Fruit fly (Drosophila melanogaster) whole organism, prepupa: ENCODE measurements around the gene CG5645.

ENCODE experiments used
- CG10669 ChIP-seq: fragments of 200-800 bp; sonication (Bioruptor generic); optimal IDR thresholded peaks from 3 replicates; lab custom pipeline; 2018; ENCODE audit warnings: missing biosample characterization, mild to moderate bottlenecking, missing genetic modification characterization, moderate library complexity
- CG11294 ChIP-seq: fragments of 200-800 bp; sonication (Bioruptor generic); IDR thresholded peaks from 2 replicates; pipeline ENCODE4 v1.3.6; 2022; ENCODE audit warnings: missing biosample characterization, missing genetic modification characterization
- CG11762 ChIP-seq: fragments of 200-800 bp; sonication (Bioruptor generic); optimal IDR thresholded peaks from 3 replicates; lab custom pipeline; 2016; ENCODE audit warnings: missing biosample characterization, missing genetic modification characterization; ENCODE audit not compliant: insufficient read depth
- CG1621 ChIP-seq: fragments of 200-800 bp; sonication (Bioruptor generic); optimal IDR thresholded peaks from 3 replicates; lab custom pipeline; 2018; ENCODE audit warnings: missing biosample characterization, mild to moderate bottlenecking, missing genetic modification characterization
- CG3032 ChIP-seq: fragments of 200-800 bp; optimal IDR thresholded peaks from 2 replicates; lab custom pipeline; 2019; ENCODE audit warnings: missing biosample characterization, mild to moderate bottlenecking, missing genetic modification characterization, moderate library complexity
- CG34406 ChIP-seq: fragments of 200-800 bp; sonication (Bioruptor generic); optimal IDR thresholded peaks from 3 replicates; lab custom pipeline; 2016; ENCODE audit warnings: missing biosample characterization, missing genetic modification characterization
- CG3919 ChIP-seq: fragments of 200-800 bp; sonication (Bioruptor generic); optimal IDR thresholded peaks from 3 replicates; lab custom pipeline; 2016; ENCODE audit warnings: missing biosample characterization, missing genetic modification characterization
- CG4318 ChIP-seq: fragments of 200-800 bp; sonication (Bioruptor generic); optimal IDR thresholded peaks from 3 replicates; lab custom pipeline; 2017; ENCODE audit warnings: missing biosample characterization, mild to moderate bottlenecking, missing genetic modification characterization
- CG6163 ChIP-seq: fragments of 200-800 bp; sonication (Bioruptor generic); IDR thresholded peaks from 3 replicates; pipeline ENCODE4 v1.3.6; 2022; ENCODE audit warnings: missing biosample characterization, missing genetic modification characterization
- CG6792 ChIP-seq: fragments of 200-800 bp; sonication (Bioruptor generic); optimal IDR thresholded peaks from 3 replicates; lab custom pipeline; 2016; ENCODE audit warnings: missing biosample characterization, missing genetic modification characterization
- CG6808 ChIP-seq: fragments of 200-800 bp; sonication (Bioruptor generic); optimal IDR thresholded peaks from 3 replicates; lab custom pipeline; 2017; ENCODE audit warnings: missing biosample characterization, missing genetic modification characterization, mild to moderate bottlenecking, moderate library complexity, missing genetic modification reagents
- CG8119 ChIP-seq: fragments of 200-800 bp; sonication (Bioruptor generic); IDR thresholded peaks from 3 replicates; pipeline ENCODE4 v1.3.6; 2022; ENCODE audit warnings: missing biosample characterization, missing genetic modification characterization
- CG8319 ChIP-seq: fragments of 200-800 bp; sonication (Bioruptor generic); optimal IDR thresholded peaks from 3 replicates; lab custom pipeline; 2016; ENCODE audit warnings: missing biosample characterization, missing genetic modification characterization
- CG9139 ChIP-seq: fragments of 200-800 bp; sonication (Bioruptor generic); optimal IDR thresholded peaks from 3 replicates; lab custom pipeline; 2017; ENCODE audit warnings: missing biosample characterization, mild to moderate bottlenecking, missing genetic modification characterization
- Eip75B ChIP-seq: fragments of 200-800 bp; sonication (Bioruptor generic); optimal IDR thresholded peaks from 3 replicates; lab custom pipeline; 2016; ENCODE audit warnings: missing biosample characterization, missing genetic modification characterization
- Eip78C ChIP-seq: fragments of 200-800 bp; sonication (Bioruptor generic); peaks from one replicate; lab custom pipeline; 2016; ENCODE audit warnings: missing biosample characterization, missing genetic modification characterization
- Ets96B ChIP-seq: fragments of 200-800 bp; optimal IDR thresholded peaks from 2 replicates; lab custom pipeline; 2019; ENCODE audit warnings: missing biosample characterization, mild to moderate bottlenecking, missing genetic modification characterization, moderate library complexity
- Lpt ChIP-seq: fragments of 200-800 bp; sonication (Bioruptor generic); optimal IDR thresholded peaks from 3 replicates; lab custom pipeline; 2016; ENCODE audit warnings: missing biosample characterization, missing genetic modification characterization
- Met ChIP-seq: fragments of 200-800 bp; sonication (Bioruptor generic); optimal IDR thresholded peaks from 3 replicates; lab custom pipeline; 2016; ENCODE audit warnings: missing biosample characterization, missing genetic modification characterization
- Smox ChIP-seq: fragments of 200-800 bp; sonication (Bioruptor generic); optimal IDR thresholded peaks from 3 replicates; lab custom pipeline; 2016; ENCODE audit warnings: missing biosample characterization, missing genetic modification characterization
- Sox14 ChIP-seq: fragments of 200-800 bp; sonication (Bioruptor generic); optimal IDR thresholded peaks from 3 replicates; lab custom pipeline; 2016; ENCODE audit warnings: missing biosample characterization, missing genetic modification characterization
- cyc ChIP-seq: fragments of 200-800 bp; sonication (Bioruptor generic); optimal IDR thresholded peaks from 3 replicates; lab custom pipeline; 2016; ENCODE audit warnings: missing biosample characterization, missing genetic modification characterization
- dac ChIP-seq: fragments of 200-800 bp; sonication (Bioruptor generic); optimal IDR thresholded peaks from 2 replicates; lab custom pipeline; 2017; ENCODE audit warnings: missing biosample characterization, mild to moderate bottlenecking, missing genetic modification characterization
- dsx ChIP-seq: fragments of 200-800 bp; optimal IDR thresholded peaks from 3 replicates; lab custom pipeline; 2019; ENCODE audit warnings: missing biosample characterization, mild to moderate bottlenecking, missing genetic modification characterization, moderate library complexity; ENCODE audit not compliant: poor library complexity, severe bottlenecking
- eg ChIP-seq: fragments of 200-800 bp; sonication (Bioruptor generic); IDR thresholded peaks from 3 replicates; pipeline ENCODE4 v1.3.6; 2022; ENCODE audit warnings: missing biosample characterization, missing genetic modification characterization
- esn ChIP-seq: fragments of 200-800 bp; sonication (Bioruptor generic); optimal IDR thresholded peaks from 2 replicates; lab custom pipeline; 2016; ENCODE audit warnings: missing biosample characterization, mild to moderate bottlenecking, missing genetic modification characterization, moderate library complexity
- fkh ChIP-seq: fragments of 200-800 bp; sonication (Bioruptor generic); optimal IDR thresholded peaks from 3 replicates; lab custom pipeline; 2017; ENCODE audit warnings: missing biosample characterization, mild to moderate bottlenecking, missing genetic modification characterization, moderate library complexity
- lz ChIP-seq: fragments of 200-800 bp; sonication (Bioruptor generic); optimal IDR thresholded peaks from 3 replicates; lab custom pipeline; 2016; ENCODE audit warnings: missing biosample characterization, missing genetic modification characterization
- pdm3 ChIP-seq: fragments of 200-800 bp; sonication (Bioruptor generic); optimal IDR thresholded peaks from 3 replicates; lab custom pipeline; 2016; ENCODE audit warnings: missing biosample characterization, missing genetic modification characterization
- spab ChIP-seq: fragments of 200-800 bp; sonication (Bioruptor generic); optimal IDR thresholded peaks from 2 replicates; lab custom pipeline; 2017; ENCODE audit warnings: missing biosample characterization, mild to moderate bottlenecking, missing genetic modification characterization, missing genetic modification reagents
- svp ChIP-seq: fragments of 200-800 bp; sonication (Bioruptor generic); peaks from one replicate; lab custom pipeline; 2016; ENCODE audit warnings: missing biosample characterization, missing genetic modification characterization
- topi ChIP-seq: fragments of 200-800 bp; sonication (Bioruptor generic); optimal IDR thresholded peaks from 3 replicates; lab custom pipeline; 2016; ENCODE audit warnings: missing biosample characterization, missing genetic modification characterization

CG5645 gene

DNA sequence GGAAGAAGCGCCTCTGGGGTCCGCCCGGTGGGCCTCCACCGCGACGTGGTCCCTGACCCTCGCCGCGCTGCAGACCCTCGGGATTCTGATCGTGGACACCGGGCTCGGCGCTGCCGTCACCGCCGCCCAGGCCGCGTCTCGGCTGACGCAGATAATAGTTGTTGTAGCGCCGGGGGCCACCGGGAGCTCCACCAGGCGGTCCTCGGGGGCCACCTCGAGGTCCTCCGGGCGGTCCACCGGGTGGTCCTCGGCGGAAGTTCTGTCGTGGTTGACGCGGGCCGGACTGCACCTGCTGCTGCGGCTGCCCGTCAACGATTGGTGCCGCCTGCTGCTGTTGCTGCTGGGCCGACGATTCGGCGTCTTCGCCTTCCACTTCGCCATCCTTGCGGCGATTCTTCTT, 13.6 kb downstream of the CG5645 start:
- TF ChIP-seq Sox14 (GFP tag; lab: Kevin White, UChicago) = no peak
- no peak for TF ChIP-seq Smox (GFP tag; lab: Kevin White, UChicago)
- TF ChIP-seq Ets96B (tag; lab: Kevin White, UChicago) = no peak
- no peak for TF ChIP-seq CG6808 (GFP tag; lab: Kevin White, UChicago)
- no peak for TF ChIP-seq CG11762
- TF ChIP-seq eg = no peak
- TF ChIP-seq CG8119 (GFP tag; lab: Robert Waterston, UW) = no peak
- TF ChIP-seq CG6163 (GFP tag; lab: Robert Waterston, UW) = no peak
- no peak for TF ChIP-seq dac
- TF ChIP-seq CG8319 (GFP tag; lab: Kevin White, UChicago) = no peak
- no peak for TF ChIP-seq CG9139 (GFP tag; lab: Kevin White, UChicago)
- no peak for TF ChIP-seq CG10669 (GFP tag; lab: Kevin White, UChicago)
- TF ChIP-seq CG4318 (GFP tag; lab: Kevin White, UChicago) = no peak
- TF ChIP-seq CG1621 = no peak
- no peak for TF ChIP-seq CG3032
- TF ChIP-seq CG11294 (GFP tag; lab: Robert Waterston, UW) = no peak
- TF ChIP-seq CG3919 (GFP tag; lab: Kevin White, UChicago) = no peak
- no peak for TF ChIP-seq Lpt (GFP tag; lab: Kevin White, UChicago)
- no peak for TF ChIP-seq esn (GFP tag; lab: Kevin White, UChicago)

DNA sequence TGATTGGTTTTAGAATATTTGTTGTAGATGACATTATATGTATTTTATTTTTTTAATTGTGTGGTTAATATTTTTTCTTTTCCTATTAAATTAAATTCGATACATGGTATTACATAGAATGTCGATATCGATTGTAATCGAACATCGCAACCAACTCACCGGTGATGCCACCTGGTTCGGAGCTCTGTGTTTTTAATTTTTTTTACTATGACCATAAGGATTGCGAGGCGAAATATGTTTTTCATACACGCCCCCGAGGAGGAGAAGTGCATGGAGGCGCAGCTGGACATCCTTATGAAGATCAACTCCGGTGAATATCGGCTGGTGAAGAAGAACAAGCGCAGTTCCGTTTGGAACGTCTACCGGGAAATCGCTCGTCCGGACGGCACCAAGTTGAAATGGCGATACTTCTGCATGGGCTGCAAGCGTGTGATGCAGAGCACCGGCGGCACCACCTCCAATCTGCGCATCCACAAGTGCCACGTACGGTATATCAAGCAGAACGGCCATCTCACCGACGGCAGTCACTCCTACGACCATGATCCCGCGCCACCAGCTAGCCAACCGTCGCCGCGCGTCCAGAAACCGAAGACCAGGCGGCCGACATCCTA, 16.5 kb downstream of the CG5645 start, which contains the start of gene CG11560:
TSS of gene CG11560 (plus strand) at position 145 of the 611 bp plus-strand sequence.
- TF ChIP-seq Eip78C (peak; percentile 20), pdm3 (no peak), CG34406 (GFP tag; lab: Kevin White, UChicago) (no peak)

DNA sequence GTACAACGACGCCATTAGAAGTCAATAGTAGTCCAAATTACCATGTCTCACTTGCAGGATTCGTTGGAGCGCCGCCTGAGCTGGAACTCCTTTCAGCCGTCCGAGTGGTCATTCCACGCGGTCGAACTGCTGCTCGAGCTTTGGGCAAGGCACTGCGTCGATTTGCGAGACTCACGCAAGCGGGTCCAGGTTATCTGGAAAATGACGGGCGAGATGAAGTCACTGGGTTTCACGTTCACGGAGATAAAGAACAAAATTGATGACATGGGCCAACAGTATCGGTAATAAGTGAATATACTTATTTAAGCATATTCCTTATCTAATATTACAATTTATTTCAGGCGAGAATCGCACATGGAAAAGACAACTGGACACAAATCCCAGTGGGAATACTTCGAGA, 17.9 kb downstream of the CG5645 start:
- TF ChIP-seq Ets96B (tag; lab: Kevin White, UChicago) (no peak), CG1621 (no peak), svp (peak; percentile 97), CG10669 (GFP tag; lab: Kevin White, UChicago) (no peak)

DNA sequence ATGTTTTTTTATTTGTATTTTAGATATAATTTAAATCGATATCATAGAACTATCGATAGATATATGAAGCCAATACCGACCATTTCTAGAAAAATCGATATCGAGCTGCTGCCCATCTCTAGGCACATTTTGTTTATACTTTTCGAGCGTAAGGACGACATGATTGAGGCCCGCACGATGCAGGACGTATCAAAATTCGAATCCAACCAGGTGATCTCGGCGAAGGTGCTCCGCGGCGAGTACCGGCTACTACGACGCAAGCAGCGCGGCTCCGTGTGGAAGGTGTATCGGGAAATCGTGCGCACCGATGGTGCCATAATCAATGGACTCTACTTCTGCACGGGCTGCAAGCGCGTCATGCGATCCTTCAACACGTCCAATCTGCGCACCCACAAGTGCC, 18.4 kb downstream of the CG5645 start, which contains the start of gene ssp:
TSS of gene ssp (plus strand) at position 102 of the 400 bp plus-strand sequence.
- TF ChIP-seq CG4318 (GFP tag; lab: Kevin White, UChicago) (no peak), dsx (no peak), esn (GFP tag; lab: Kevin White, UChicago) (peak; percentile 17), Eip78C (peak; percentile 46), fkh (peak; percentile 26)

DNA sequence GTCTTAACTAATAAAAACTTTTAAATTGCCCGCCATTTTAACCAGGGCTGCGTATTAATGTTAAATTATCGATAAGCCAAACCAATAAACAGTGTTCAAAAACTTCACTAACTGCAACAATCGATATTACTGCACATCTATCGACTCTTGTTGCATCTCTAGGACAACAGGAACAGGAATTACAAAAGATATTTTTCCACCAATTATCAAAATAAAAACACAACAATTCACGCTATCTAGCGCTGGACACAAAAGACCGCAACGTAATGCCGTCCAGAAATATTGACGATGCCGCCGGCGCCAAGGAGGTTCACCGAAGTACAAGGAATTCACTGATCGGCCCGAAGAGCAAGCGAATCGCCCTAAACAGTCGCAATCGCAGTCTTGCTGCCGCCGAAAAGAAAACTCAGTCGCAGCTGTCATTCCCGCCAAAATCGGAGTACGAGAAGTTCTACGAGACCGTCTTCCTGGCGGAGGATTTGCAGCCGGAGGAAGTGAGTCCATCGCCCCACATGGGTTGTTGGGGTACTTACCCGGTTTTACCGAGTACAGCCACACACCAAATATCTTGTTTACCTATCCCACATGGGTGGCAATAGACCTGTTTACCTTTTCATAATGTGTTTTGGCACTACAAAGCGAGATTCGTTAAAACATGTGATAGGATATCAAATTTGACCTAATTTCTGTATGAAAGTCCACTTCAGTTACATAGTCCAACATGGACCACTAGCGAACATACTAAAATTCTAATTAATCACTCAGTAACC, 20.4 kb downstream of the CG5645 start, which contains the start of gene vers:
TSS of gene vers (plus strand) at position 136 of the 770 bp plus-strand sequence.
- TF ChIP-seq Eip75B (GFP tag; lab: Kevin White, UChicago) (no peak), topi (GFP tag; lab: Kevin White, UChicago) (peak; percentile 8), CG6792 (GFP tag; lab: Kevin White, UChicago) (no peak), CG4318 (GFP tag; lab: Kevin White, UChicago) (no peak), cyc (peak; percentile 22), fkh (peak; percentile 70), lz (GFP tag; lab: Kevin White, UChicago) (peak; percentile 24), Eip78C (peak; percentile 21), spab (GFP tag; lab: Kevin White, UChicago) (no peak), Ets96B (tag; lab: Kevin White, UChicago) (no peak), Met (GFP tag; lab: Kevin White, UChicago) (no peak), CG3032 (peak; percentile 12)
